Worm (Caenorhabditis elegans): Measurements from ENCODE around the gene F38E11.9.

F38E11.9 gene

ce11 chrIV:9442106-9442532 lies 1.7 kb downstream of the F38E11.9 start (continued):
- TF ChIP-seq php-3 (GFP tag; IDR thresholded peaks at IDR 0.05): peak; percentile 85
- TF ChIP-seq daf-19 (GFP tag; conservative IDR thresholded peaks at IDR 0.05): no peak
- TF ChIP-seq dmd-6 (GFP tag; IDR thresholded peaks at IDR 0.05): peak; percentile 91
- no peak for TF ChIP-seq R02D3.7 (tag; optimal IDR thresholded peaks at IDR 0.05)
- TF ChIP-seq madf-9 (GFP tag; conservative IDR thresholded peaks at IDR 0.05): 0 out of 2 replicates have a peak, but pooled peaks have one; percentile 48
- TF ChIP-seq lin-39 (tag; optimal IDR thresholded peaks at IDR 0.05): no peak
- TF ChIP-seq Y75B8A.6 (GFP tag; IDR thresholded peaks at IDR 0.05): no peak
- TF ChIP-seq nhr-102 (tag; optimal IDR thresholded peaks at IDR 0.05): peak; percentile 86
- TF ChIP-seq lir-3 (tag; optimal IDR thresholded peaks at IDR 0.05): no peak
- TF ChIP-seq spr-3 (GFP tag; optimal IDR thresholded peaks at IDR 0.05): peak; percentile 5
- TF ChIP-seq aha-1 (tag): peak; percentile 90
- peak; percentile 59 for TF ChIP-seq pha-4 (GFP tag; IDR thresholded peaks at IDR 0.05)
- peak; percentile 78 for TF ChIP-seq pha-4 (tag; optimal IDR thresholded peaks at IDR 0.05)
- TF ChIP-seq mep-1 (tag; optimal IDR thresholded peaks at IDR 0.05): peak; percentile 68
- peak; percentile 75; the same call in 1 of the 2 replicates for TF ChIP-seq zfp-3 (GFP tag; conservative IDR thresholded peaks at IDR 0.05)
- TF ChIP-seq hif-1 (tag; optimal IDR thresholded peaks at IDR 0.05): peak in 1 of 2 experiments; percentile 19
- TF ChIP-seq tra-1 (GFP tag; IDR thresholded peaks at IDR 0.05): peak; percentile 69; the same call in 1 of the 2 replicates
- peak; percentile 60 for TF ChIP-seq nhr-6 (tag; optimal IDR thresholded peaks at IDR 0.05)
- peak; percentile 58 for TF ChIP-seq T20F7.1 (GFP tag; optimal IDR thresholded peaks at IDR 0.05)
- peak; percentile 82; the same call in 1 of the 2 replicates for TF ChIP-seq mdt-29 (GFP tag; IDR thresholded peaks at IDR 0.05)
- TF ChIP-seq nhr-77 (tag; optimal IDR thresholded peaks at IDR 0.05): peak; percentile 74
- peak; percentile 74 for TF ChIP-seq pqm-1 (tag; optimal IDR thresholded peaks at IDR 0.05)
- TF ChIP-seq sdz-12 (GFP tag; optimal IDR thresholded peaks at IDR 0.05): peak; percentile 29
- peak; percentile 0 for TF ChIP-seq spr-1 (tag; optimal IDR thresholded peaks at IDR 0.05)
- TF ChIP-seq zip-2 (tag; optimal IDR thresholded peaks at IDR 0.05): no peak
- TF ChIP-seq jun-1 (tag; optimal IDR thresholded peaks at IDR 0.05): peak; percentile 6
- peak; percentile 15 for TF ChIP-seq nhr-11 (tag; optimal IDR thresholded peaks at IDR 0.05)
- TF ChIP-seq unc-130 (GFP tag; optimal IDR thresholded peaks at IDR 0.05): no peak
- no peak for TF ChIP-seq ces-1 (GFP tag; optimal IDR thresholded peaks at IDR 0.05)
- TF ChIP-seq dve-1 (tag; optimal IDR thresholded peaks at IDR 0.05; ENCODE audit: insufficient read depth): peak; percentile 96
- 0 out of 2 replicates have a peak, but pooled peaks have one; percentile 8 for TF ChIP-seq lin-1 (GFP tag; IDR thresholded peaks at IDR 0.05)
- peak; percentile 99 for TF ChIP-seq nhr-28 (tag; optimal IDR thresholded peaks at IDR 0.05)

- no peak for TF ChIP-seq daf-16 (GFP tag; optimal IDR thresholded peaks at IDR 0.05)
- TF ChIP-seq daf-16 (tag; optimal IDR thresholded peaks at IDR 0.05): peak; percentile 69
- no peak for TF ChIP-seq nhr-237 (tag; optimal IDR thresholded peaks at IDR 0.05)
- peak; percentile 37 for TF ChIP-seq nhr-77 (tag; optimal IDR thresholded peaks at IDR 0.05)
- no peak for TF ChIP-seq aly-2 (tag; optimal IDR thresholded peaks at IDR 0.05)
- TF ChIP-seq sdz-12 (GFP tag; optimal IDR thresholded peaks at IDR 0.05): no peak
- TF ChIP-seq duxl-1 (tag; optimal IDR thresholded peaks at IDR 0.05; ENCODE audit: poor library complexity): no peak
- no peak for TF ChIP-seq F10B5.3 (tag; optimal IDR thresholded peaks at IDR 0.05)
- no peak for TF ChIP-seq tra-1 (GFP tag; IDR thresholded peaks at IDR 0.05)
- TF ChIP-seq set-16 (GFP tag; IDR thresholded peaks at IDR 0.05): no peak
- TF ChIP-seq rbr-2 (tag; optimal IDR thresholded peaks at IDR 0.05): no peak
- no peak for TF ChIP-seq dmd-8 (GFP tag; IDR thresholded peaks at IDR 0.05)
- TF ChIP-seq ztf-7 (tag; optimal IDR thresholded peaks at IDR 0.05): no peak
- peak; percentile 31 for TF ChIP-seq dmd-6 (GFP tag; IDR thresholded peaks at IDR 0.05)
- TF ChIP-seq spr-3 (GFP tag; optimal IDR thresholded peaks at IDR 0.05): no peak
- TF ChIP-seq nhr-76 (tag; optimal IDR thresholded peaks at IDR 0.05): no peak
- TF ChIP-seq ceh-82 (tag; optimal IDR thresholded peaks at IDR 0.05): no peak
- no peak for TF ChIP-seq php-3 (GFP tag; IDR thresholded peaks at IDR 0.05)
- no peak for TF ChIP-seq ceh-20 (GFP tag; IDR thresholded peaks at IDR 0.05)
- TF ChIP-seq snpc-4 (tag; optimal IDR thresholded peaks at IDR 0.05): no peak
- TF ChIP-seq ctbp-1 (GFP tag; IDR thresholded peaks at IDR 0.05): no peak
- TF ChIP-seq zip-2 (tag; optimal IDR thresholded peaks at IDR 0.05): no peak
- TF ChIP-seq daf-12 (tag; optimal IDR thresholded peaks at IDR 0.05): no peak
- no peak for TF ChIP-seq Y5F2A.4 (GFP tag; optimal IDR thresholded peaks at IDR 0.05)
- TF ChIP-seq hif-1 (tag; optimal IDR thresholded peaks at IDR 0.05): no peak
- TF ChIP-seq jun-1 (tag; optimal IDR thresholded peaks at IDR 0.05): no peak
- no peak for TF ChIP-seq aha-1 (tag)
- no peak for TF ChIP-seq lin-29 (GFP tag; IDR thresholded peaks at IDR 0.05)
- no peak for TF ChIP-seq daf-8 (GFP tag; IDR thresholded peaks at IDR 0.05)
- no peak for TF ChIP-seq ceh-44 (GFP tag; IDR thresholded peaks at IDR 0.05)
These were observed 2.4 kb downstream of the F38E11.9 start for ce11 chrIV:9441391-9441790.
